Worm (Caenorhabditis elegans) whole organism, late embryonic: ENCODE data around the gene F35C8.8.
A peak's percentile ranks its signal among the peaks of the same experiment; 100 is the strongest.

ENCODE experiments used
- C38D4.7 ChIP-seq: fragments of 200-800 bp; sonication (Bioruptor generic); optimal IDR thresholded peaks from 2 replicates; lab custom pipeline; 2018; ENCODE audit warnings: mild to moderate bottlenecking, missing genetic modification characterization, moderate library complexity, missing compliant biosample characterization
- K09A11.1 ChIP-seq: sonication (generic microtip); optimal IDR thresholded peaks from 2 replicates; lab custom pipeline; 2017; ENCODE audit warnings: antibody characterized with exemption, mild to moderate bottlenecking, missing genetic modification characterization, missing compliant biosample characterization; ENCODE audit not compliant: insufficient read depth
- T23F11.4 ChIP-seq: fragments of 200-800 bp; sonication (Bioruptor generic); optimal IDR thresholded peaks from 2 replicates; lab custom pipeline; 2018; ENCODE audit warnings: mild to moderate bottlenecking, missing genetic modification characterization, missing compliant biosample characterization
- ceh-30 ChIP-seq: fragments of 150-350 bp; optimal IDR thresholded peaks from 2 replicates; lab custom pipeline; 2014; ENCODE audit warnings: missing biosample characterization, missing genetic modification characterization
- ceh-45 ChIP-seq: fragments of 200-800 bp; sonication (Bioruptor generic); IDR thresholded peaks from 2 replicates; pipeline ENCODE4 v1.3.6; 2022; ENCODE audit warnings: missing genetic modification reagents, missing genetic modification characterization, missing compliant biosample characterization
- ceh-48 ChIP-seq: sonication (generic microtip); optimal IDR thresholded peaks from 2 replicates; lab custom pipeline; 2016; ENCODE audit warnings: missing genetic modification characterization, inconsistent platforms, missing compliant biosample characterization
- elt-4 ChIP-seq: sonication (generic microtip); optimal IDR thresholded peaks from 2 replicates; lab custom pipeline; 2016; ENCODE audit warnings: missing genetic modification characterization, missing compliant biosample characterization
- hlh-15 ChIP-seq: sonication (generic microtip); optimal IDR thresholded peaks from 2 replicates; lab custom pipeline; 2016; ENCODE audit warnings: missing genetic modification characterization, missing compliant biosample characterization
- hlh-6 ChIP-seq: sonication (generic microtip); optimal IDR thresholded peaks from 2 replicates; lab custom pipeline; 2016; ENCODE audit warnings: missing genotype, missing genetic modification characterization, missing compliant biosample characterization
- lim-6 ChIP-seq: sonication (generic microtip); optimal IDR thresholded peaks from 2 replicates; lab custom pipeline; 2016; ENCODE audit warnings: missing genetic modification characterization, missing compliant biosample characterization
- npax-4 ChIP-seq: sonication (generic microtip); optimal IDR thresholded peaks from 2 replicates; lab custom pipeline; 2016; ENCODE audit warnings: missing genetic modification characterization, missing compliant biosample characterization
- pag-3 ChIP-seq: sonication (generic microtip); optimal IDR thresholded peaks from 2 replicates; lab custom pipeline; 2016; ENCODE audit warnings: missing compliant biosample characterization, missing genetic modification characterization, borderline replicate concordance
- pha-2 ChIP-seq: sonication (generic microtip); optimal IDR thresholded peaks from 2 replicates; lab custom pipeline; 2017; ENCODE audit warnings: mild to moderate bottlenecking, missing genetic modification characterization, missing compliant biosample characterization
- pha-4 ChIP-seq: fragments of 150-350 bp; optimal IDR thresholded peaks from 2 replicates; lab custom pipeline; 2018; ENCODE audit warnings: missing biosample characterization, missing genetic modification reagents, missing genetic modification characterization
- pros-1 ChIP-seq: fragments of 150-350 bp; optimal IDR thresholded peaks from 2 replicates; lab custom pipeline; 2014; ENCODE audit warnings: missing biosample characterization, missing genetic modification reagents, missing genetic modification characterization
- ref-2 ChIP-seq: sonication (generic microtip); optimal IDR thresholded peaks from 2 replicates; lab custom pipeline; 2016; ENCODE audit warnings: missing genetic modification characterization, missing compliant biosample characterization
- sox-2 ChIP-seq: fragments of 200-800 bp; sonication (Bioruptor generic); IDR thresholded peaks from 2 replicates; pipeline ENCODE4 v1.3.6; 2022; ENCODE audit warnings: missing genetic modification reagents, missing genetic modification characterization, missing compliant biosample characterization
- tbx-2 ChIP-seq: sonication (generic microtip); optimal IDR thresholded peaks from 2 replicates; lab custom pipeline; 2016; ENCODE audit warnings: missing genetic modification characterization, missing compliant biosample characterization
- unc-42 ChIP-seq: sonication (generic microtip); optimal IDR thresholded peaks from 2 replicates; lab custom pipeline; 2016; ENCODE audit warnings: missing genotype, missing genetic modification characterization, missing compliant biosample characterization
- zip-5 ChIP-seq: sonication (generic microtip); optimal IDR thresholded peaks from 2 replicates; lab custom pipeline; 2016; ENCODE audit warnings: missing genetic modification characterization, missing compliant biosample characterization

Gene F35C8.8

DNA sequence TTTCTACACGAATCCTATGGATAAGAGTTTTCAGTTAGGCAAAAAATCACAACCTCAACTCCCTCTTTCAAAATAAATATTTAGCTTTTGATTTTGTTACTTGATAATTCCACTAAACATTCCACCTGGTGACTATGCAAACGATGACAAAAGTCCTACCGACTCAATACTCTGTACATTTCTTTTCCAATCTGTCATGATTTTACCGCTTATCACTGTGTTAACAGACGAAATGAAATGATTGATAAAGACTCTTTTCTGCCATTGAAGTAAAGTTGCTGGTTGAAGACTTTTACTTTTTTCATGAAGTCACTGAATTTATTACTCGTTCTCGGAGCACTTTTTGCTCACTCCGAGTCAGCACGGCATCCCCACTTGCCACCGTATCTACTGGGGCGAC is 43.2 kb downstream of the F35C8.8 start, which contains the start of gene C26B9.5:
Gene C26B9.5, plus strand, starts transcription at position 244 of the 400 bp plus-strand sequence.
- TF ChIP-seq tbx-2 (tag; lab: Kevin White, UChicago) (no peak), pag-3 (no peak), ceh-30 (tag; lab: Kevin White, UChicago) (no peak), ceh-48 (no peak), ref-2 (no peak), pha-4 (tag; lab: Kevin White, UChicago) (no peak), hlh-6 (no peak), K09A11.1 (tag; lab: Kevin White, UChicago) (no peak), lim-6 (tag; lab: Kevin White, UChicago) (no peak), npax-4 (tag; lab: Kevin White, UChicago) (no peak), elt-4 (no peak), C38D4.7 (GFP tag; lab: Kevin White, UChicago) (no peak), T23F11.4 (GFP tag; lab: Kevin White, UChicago) (no peak)

DNA sequence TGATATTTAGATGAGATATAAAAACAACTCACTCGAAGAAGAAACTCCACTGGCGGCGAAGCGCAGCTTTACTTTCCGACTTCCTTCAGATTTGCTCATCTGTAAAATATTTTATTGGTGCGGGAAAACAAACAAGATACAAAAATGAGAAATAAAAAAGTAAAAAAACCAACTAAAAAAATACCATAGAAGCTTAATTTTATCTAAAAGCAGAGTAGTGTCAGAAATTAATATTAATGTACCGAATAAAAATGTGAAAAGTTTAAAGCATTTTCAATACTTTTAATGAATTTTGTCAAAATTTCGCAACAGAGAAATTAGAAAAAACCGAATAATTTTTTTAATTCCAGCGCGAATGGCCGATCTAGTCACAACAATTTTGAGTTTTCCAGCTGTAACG is 49.2 kb downstream of the F35C8.8 start, which contains the start of gene sto-2:
Gene sto-2, minus strand, starts transcription at position 101 of the 400 bp plus-strand sequence.
- TF ChIP-seq sox-2 (no peak), pros-1 (tag; lab: Kevin White, UChicago) (no peak), hlh-6 (no peak), pha-4 (tag; lab: Kevin White, UChicago) (no peak), ceh-45 (GFP tag; lab: Robert Waterston, UW) (no peak), pha-2 (tag; lab: Kevin White, UChicago) (no peak), hlh-15 (tag; lab: Kevin White, UChicago) (no peak), zip-5 (no peak)

DNA sequence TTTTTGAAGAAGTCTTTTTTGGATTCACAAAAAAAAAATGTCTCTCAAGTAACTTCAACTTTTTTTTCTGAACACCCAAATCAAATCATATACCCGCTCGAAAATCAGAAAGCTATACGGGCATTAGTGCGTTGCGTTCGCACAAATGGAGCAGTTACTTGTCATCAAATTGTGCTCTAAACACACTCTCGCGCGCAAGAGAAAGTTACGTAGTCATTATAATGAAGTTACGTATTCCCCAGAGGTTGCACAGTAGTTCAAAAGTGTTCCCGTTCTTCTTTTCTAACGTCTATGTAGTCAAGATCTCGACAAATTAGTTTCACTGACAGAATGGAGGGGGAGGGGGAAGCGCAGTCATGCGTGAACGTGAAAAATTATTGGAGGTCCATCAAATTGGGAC is 50.9 kb downstream of the F35C8.8 start:
- TF ChIP-seq tbx-2 (tag; lab: Kevin White, UChicago) (no peak), unc-42 (tag; lab: Kevin White, UChicago) (peak; percentile 68)
- TF ChIP-seq, all 69 proteins: peak for 1
